Fruit fly (Drosophila melanogaster) whole organism, embryonic: Measurements from ENCODE around the gene CG15142.

ENCODE experiments used
- Atf3 ChIP-seq: fragments of 200-800 bp; sonication (Bioruptor generic); optimal IDR thresholded peaks from 3 replicates; lab custom pipeline; 2016; ENCODE audit warnings: missing biosample characterization, missing genetic modification characterization
- Bteb2 ChIP-seq: fragments of 200-800 bp; sonication (Bioruptor generic); optimal IDR thresholded peaks from 2 replicates; lab custom pipeline; 2016; ENCODE audit warnings: missing biosample characterization, missing genetic modification characterization
- CG10147 ChIP-seq: fragments of 200-800 bp; sonication (Bioruptor generic); optimal IDR thresholded peaks from 2 replicates; lab custom pipeline; 2019; ENCODE audit warnings: missing biosample characterization, mild to moderate bottlenecking, missing genetic modification characterization, moderate library complexity
- CG11456 ChIP-seq: fragments of 200-800 bp; sonication (Bioruptor generic); IDR thresholded peaks from 3 replicates; pipeline ENCODE4 v1.3.6; 2022; ENCODE audit warnings: missing biosample characterization, missing genetic modification characterization
- CG13123 ChIP-seq: fragments of 200-800 bp; sonication (Bioruptor generic); optimal IDR thresholded peaks from 2 replicates; lab custom pipeline; 2016; ENCODE audit warnings: missing biosample characterization, missing genetic modification characterization
- CG1647 ChIP-seq: fragments of 200-800 bp; sonication (Bioruptor generic); optimal IDR thresholded peaks from 3 replicates; lab custom pipeline; 2016; ENCODE audit warnings: missing biosample characterization, missing genetic modification characterization
- CG16863 ChIP-seq: fragments of 200-800 bp; sonication (Bioruptor generic); optimal IDR thresholded peaks from 3 replicates; lab custom pipeline; 2016; ENCODE audit warnings: missing biosample characterization, missing genetic modification characterization
- CG17328 ChIP-seq: fragments of 200-800 bp; sonication (Bioruptor generic); IDR thresholded peaks from 2 replicates; pipeline ENCODE4 v1.3.6; 2022; ENCODE audit warnings: missing biosample characterization, missing genetic modification characterization
- CG17359 ChIP-seq: fragments of 200-800 bp; sonication (Bioruptor generic); optimal IDR thresholded peaks from 3 replicates; lab custom pipeline; 2018; ENCODE audit warnings: missing biosample characterization, mild to moderate bottlenecking, missing genetic modification characterization, moderate library complexity
- CG17385 ChIP-seq: fragments of 200-800 bp; sonication (Bioruptor generic); optimal IDR thresholded peaks from 3 replicates; lab custom pipeline; 2018; ENCODE audit warnings: missing biosample characterization, mild to moderate bottlenecking, missing genetic modification characterization
- CG31441 ChIP-seq: fragments of 200-800 bp; sonication (Bioruptor generic); IDR thresholded peaks from 2 replicates; pipeline ENCODE4 v1.3.6; 2022; ENCODE audit warnings: missing biosample characterization, missing genetic modification characterization
- CG34376 ChIP-seq: fragments of 200-800 bp; sonication (Bioruptor generic); optimal IDR thresholded peaks from 2 replicates; lab custom pipeline; 2018; ENCODE audit warnings: missing biosample characterization, mild to moderate bottlenecking, missing genetic modification characterization
- CG34422 ChIP-seq: fragments of 200-800 bp; sonication (Bioruptor generic); IDR thresholded peaks from 3 replicates; pipeline ENCODE4 v1.3.6; 2022; ENCODE audit warnings: missing biosample characterization, missing genetic modification characterization
- CG3847 ChIP-seq: fragments of 200-800 bp; sonication (Bioruptor generic); IDR thresholded peaks from 2 replicates; pipeline ENCODE4 v1.3.6; 2022; ENCODE audit warnings: missing biosample characterization, missing genetic modification characterization
- CG4328 ChIP-seq: fragments of 200-800 bp; sonication (Bioruptor generic); optimal IDR thresholded peaks from 3 replicates; lab custom pipeline; 2017; ENCODE audit warnings: missing biosample characterization, missing genetic modification reagents, missing genetic modification characterization
- CG4404 ChIP-seq: fragments of 200-800 bp; sonication (Bioruptor generic); IDR thresholded peaks from 2 replicates; pipeline ENCODE4 v1.3.6; 2022; ENCODE audit warnings: missing biosample characterization, missing genetic modification characterization
- CG6175 ChIP-seq: fragments of 200-800 bp; sonication (Bioruptor generic); IDR thresholded peaks from 3 replicates; pipeline ENCODE4 v1.3.6; 2022; ENCODE audit warnings: missing biosample characterization, missing genetic modification characterization
- CG6791 ChIP-seq: fragments of 200-800 bp; sonication (Bioruptor generic); IDR thresholded peaks from 3 replicates; pipeline ENCODE4 v1.3.6; 2022; ENCODE audit warnings: missing biosample characterization, missing genetic modification characterization; ENCODE audit not compliant: partially characterized antibody
- CG7556 ChIP-seq: fragments of 200-800 bp; sonication (Bioruptor generic); optimal IDR thresholded peaks from 2 replicates; lab custom pipeline; 2017; ENCODE audit warnings: missing biosample characterization, mild to moderate bottlenecking, missing genetic modification characterization
- CG7987 ChIP-seq: fragments of 200-800 bp; sonication (Bioruptor generic); optimal IDR thresholded peaks from 2 replicates; lab custom pipeline; 2018; ENCODE audit warnings: missing biosample characterization, mild to moderate bottlenecking, missing genetic modification characterization, moderate library complexity
- CG8388 ChIP-seq: fragments of 200-800 bp; sonication (Bioruptor generic); optimal IDR thresholded peaks from 2 replicates; lab custom pipeline; 2019; ENCODE audit warnings: missing biosample characterization, mild to moderate bottlenecking, missing genetic modification characterization, moderate library complexity
- CG9609 ChIP-seq: fragments of 200-800 bp; sonication (Bioruptor generic); optimal IDR thresholded peaks from 3 replicates; lab custom pipeline; 2016; ENCODE audit warnings: missing biosample characterization, missing genetic modification characterization
- CG9727 ChIP-seq: fragments of 200-800 bp; sonication (Bioruptor generic); optimal IDR thresholded peaks from 3 replicates; lab custom pipeline; 2017; ENCODE audit warnings: missing biosample characterization, mild to moderate bottlenecking, missing genetic modification characterization
- CG9876 ChIP-seq: fragments of 200-800 bp; sonication (Bioruptor generic); optimal IDR thresholded peaks from 2 replicates; lab custom pipeline; 2016; ENCODE audit warnings: missing biosample characterization, missing genetic modification characterization
- Dp ChIP-seq: fragments of 200-800 bp; sonication (Bioruptor generic); optimal IDR thresholded peaks from 2 replicates; lab custom pipeline; 2018; ENCODE audit warnings: missing biosample characterization, mild to moderate bottlenecking, missing genetic modification characterization, moderate library complexity
- Dref ChIP-seq: fragments of 200-800 bp; sonication (Bioruptor generic); IDR thresholded peaks from 2 replicates; pipeline ENCODE4 v1.3.6; 2022; ENCODE audit warnings: missing biosample characterization, missing genetic modification characterization
- ERR ChIP-seq: fragments of 200-800 bp; sonication (Bioruptor generic); optimal IDR thresholded peaks from 2 replicates; lab custom pipeline; 2016; ENCODE audit warnings: missing biosample characterization, missing genetic modification characterization
- Gug ChIP-seq: fragments of 200-800 bp; sonication (Bioruptor generic); IDR thresholded peaks from 4 replicates; pipeline ENCODE4 v1.3.6; 2022; ENCODE audit warnings: missing biosample characterization, missing genetic modification characterization
- HLH54F ChIP-seq: fragments of 200-800 bp; sonication (Bioruptor generic); optimal IDR thresholded peaks from 3 replicates; lab custom pipeline; 2016; ENCODE audit warnings: missing biosample characterization, missing genetic modification characterization
- MBD-R2 ChIP-seq: fragments of 200-800 bp; sonication (Bioruptor generic); IDR thresholded peaks from 2 replicates; pipeline ENCODE4 v1.3.6; 2022; ENCODE audit warnings: missing biosample characterization, missing genetic modification characterization
- MESR4 ChIP-seq: fragments of 200-800 bp; sonication (Bioruptor generic); optimal IDR thresholded peaks from 2 replicates; lab custom pipeline; 2018; ENCODE audit warnings: missing biosample characterization, mild to moderate bottlenecking, missing genetic modification characterization, moderate library complexity
- Ptx1 ChIP-seq: fragments of 200-800 bp; sonication (Bioruptor generic); IDR thresholded peaks from 2 replicates; pipeline ENCODE4 v1.3.6; 2022; ENCODE audit warnings: missing biosample characterization, missing genetic modification characterization
- Trl ChIP-seq, 3 experiments: fragments of >200 bp in 2 of 3; fragments of 200-800 bp in 1 of 3; sonication (Bioruptor generic) in 1 of 3; optimal IDR thresholded peaks; 2 replicates in 1 of 3; 3 replicates in 2 of 3; lab custom pipeline; 2016 to 2017; ENCODE audit warnings: missing biosample characterization in 1 of 3, missing genetic modification characterization in 1 of 3
- amos ChIP-seq: fragments of 200-800 bp; sonication (Bioruptor generic); IDR thresholded peaks from 2 replicates; pipeline ENCODE4 v1.3.6; 2022; ENCODE audit warnings: missing biosample characterization, missing genetic modification characterization; ENCODE audit not compliant: partially characterized antibody
- aop ChIP-seq: fragments of 200-800 bp; sonication (Bioruptor generic); IDR thresholded peaks from 2 replicates; pipeline ENCODE4 v1.3.6; 2022; ENCODE audit warnings: missing biosample characterization, missing genetic modification characterization
- ase ChIP-seq: fragments of 200-800 bp; sonication (Bioruptor generic); IDR thresholded peaks from 3 replicates; pipeline ENCODE4 v1.3.6; 2022; ENCODE audit warnings: missing biosample characterization, missing genetic modification characterization
- bsh ChIP-seq, 2 experiments: fragments of 200-800 bp; sonication (Bioruptor generic); optimal IDR thresholded peaks; 2 replicates each; lab custom pipeline; 2017 to 2018; ENCODE audit warnings: mild to moderate bottlenecking in 2 of 2, missing biosample characterization in 2 of 2, missing genetic modification characterization in 2 of 2, moderate library complexity in 1 of 2
- chif ChIP-seq, 2 experiments: fragments of 200-800 bp; sonication (Bioruptor generic); optimal IDR thresholded peaks; 3 replicates each; lab custom pipeline; 2016; ENCODE audit warnings: missing biosample characterization in 2 of 2, missing genetic modification characterization in 2 of 2
- crol ChIP-seq: fragments of 200-800 bp; sonication (Bioruptor generic); IDR thresholded peaks from 2 replicates; pipeline ENCODE4 v1.3.6; 2022; ENCODE audit warnings: missing biosample characterization, missing genetic modification characterization
- ems ChIP-seq: fragments of 200-800 bp; sonication (Bioruptor generic); optimal IDR thresholded peaks from 3 replicates; lab custom pipeline; 2016; ENCODE audit warnings: missing biosample characterization, missing genetic modification characterization
- en ChIP-seq: fragments of 200-800 bp; sonication (Bioruptor generic); optimal IDR thresholded peaks from 2 replicates; lab custom pipeline; 2016; ENCODE audit warnings: missing biosample characterization, missing genetic modification characterization
- gsb ChIP-seq: fragments of 200-800 bp; sonication (Bioruptor generic); IDR thresholded peaks from 2 replicates; pipeline ENCODE4 v1.3.6; 2022; ENCODE audit warnings: missing biosample characterization, missing genetic modification characterization
- hth ChIP-seq: fragments of >200 bp; optimal IDR thresholded peaks from 2 replicates; lab custom pipeline; 2017; ENCODE audit warnings: inconsistent platforms
- inv ChIP-seq: fragments of 200-800 bp; sonication (Bioruptor generic); IDR thresholded peaks from 2 replicates; pipeline ENCODE4 v1.3.6; 2022; ENCODE audit warnings: missing biosample characterization, missing genetic modification characterization; ENCODE audit not compliant: partially characterized antibody
- kay ChIP-seq: fragments of 200-800 bp; sonication (Bioruptor generic); optimal IDR thresholded peaks from 2 replicates; lab custom pipeline; 2016; ENCODE audit warnings: missing biosample characterization, missing genetic modification characterization
- odd ChIP-seq: fragments of 200-800 bp; sonication (Bioruptor generic); optimal IDR thresholded peaks from 2 replicates; lab custom pipeline; 2017; ENCODE audit warnings: missing biosample characterization, mild to moderate bottlenecking, missing genetic modification characterization
- pb ChIP-seq: fragments of 200-800 bp; sonication (Bioruptor generic); optimal IDR thresholded peaks from 3 replicates; lab custom pipeline; 2016; ENCODE audit warnings: missing biosample characterization, missing genetic modification characterization
- tna ChIP-seq: fragments of 200-800 bp; sonication (Bioruptor generic); IDR thresholded peaks from 2 replicates; pipeline ENCODE4 v1.3.6; 2022; ENCODE audit warnings: missing biosample characterization, missing genetic modification characterization; ENCODE audit not compliant: partially characterized antibody
- zen2 ChIP-seq: fragments of 200-800 bp; sonication (Bioruptor generic); IDR thresholded peaks from 3 replicates; pipeline ENCODE4 v1.3.6; 2022; ENCODE audit warnings: missing biosample characterization, missing genetic modification characterization; ENCODE audit not compliant: partially characterized antibody

The CG15142 gene

dm6 chr2L:17449608-17450504 lies 48.8 kb downstream of the CG15142 start, which contains the start of gene dl (continued):
- TF ChIP-seq Dref (GFP tag; lab: Robert Waterston, UW) (no peak), MESR4 (no peak), CG17359 (no peak), CG4328 (GFP tag; lab: Kevin White, UChicago) (no peak), CG3847 (GFP tag; lab: Robert Waterston, UW) (no peak), Trl (optimal IDR thresholded peaks at IDR 0.05; lab: Kevin White, UChicago) (peak; percentile 66 to 83), Trl (GFP tag; optimal IDR thresholded peaks at IDR 0.05; lab: Kevin White, UChicago) (no peak), CG9609 (GFP tag; lab: Kevin White, UChicago) (no peak), CG7556 (GFP tag; lab: Kevin White, UChicago) (no peak), ERR (GFP tag; lab: Kevin White, UChicago) (peak; percentile 1), CG10147 (GFP tag; lab: Kevin White, UChicago) (no peak), en (GFP tag; lab: Kevin White, UChicago) (no peak), crol (GFP tag; lab: Robert Waterston, UW) (no peak), inv (no peak), ems (GFP tag; lab: Kevin White, UChicago) (no peak), CG1647 (no peak), CG34376 (GFP tag; lab: Kevin White, UChicago) (peak; percentile 46), CG4404 (no peak), amos (GFP tag; lab: Robert Waterston, UW) (no peak; the same call in 1 of the 2 replicates), aop (no peak), HLH54F (no peak), bsh (GFP tag; optimal IDR thresholded peaks at IDR 0.05; lab: Kevin White, UChicago) (peak; percentile 2 to 43), Ptx1 (GFP tag; lab: Robert Waterston, UW) (peak; percentile 20; the same call in 1 of the 2 replicates), CG17328 (GFP tag; lab: Robert Waterston, UW) (no peak), chif (GFP tag; optimal IDR thresholded peaks at IDR 0.05; lab: Kevin White, UChicago) (no peak), zen2 (GFP tag; lab: Robert Waterston, UW) (peak; percentile 17; the same call in 1 of the 3 replicates), CG31441 (GFP tag; lab: Robert Waterston, UW) (no peak), ase (GFP tag; lab: Robert Waterston, UW) (no peak), Bteb2 (GFP tag; lab: Kevin White, UChicago) (no peak), tna (GFP tag; lab: Robert Waterston, UW) (no peak), Dp (GFP tag; lab: Kevin White, UChicago) (peak; percentile 27), CG9876 (GFP tag; lab: Kevin White, UChicago) (no peak), kay (GFP tag; lab: Kevin White, UChicago) (no peak), CG17385 (GFP tag; lab: Kevin White, UChicago) (no peak), CG6175 (GFP tag; lab: Robert Waterston, UW) (0 out of 3 replicates have a peak, but pooled peaks have one; percentile 53), hth (lab: Kevin White, UChicago) (no peak), CG34422 (GFP tag; lab: Robert Waterston, UW) (peak; percentile 18; the same call in 1 of the 3 replicates), CG16863 (no peak), CG11456 (0 out of 3 replicates have a peak, but pooled peaks have one; percentile 7), odd (GFP tag; lab: Kevin White, UChicago) (no peak), CG6791 (GFP tag; lab: Robert Waterston, UW) (no peak), CG9727 (GFP tag; lab: Kevin White, UChicago) (no peak), CG13123 (GFP tag; lab: Kevin White, UChicago) (no peak), Gug (GFP tag; lab: Robert Waterston, UW) (no peak), MBD-R2 (GFP tag; lab: Robert Waterston, UW) (no peak), CG8388 (GFP tag; lab: Kevin White, UChicago) (no peak), CG7987 (GFP tag; lab: Kevin White, UChicago) (no peak), pb (GFP tag; lab: Kevin White, UChicago) (no peak), gsb (no peak), Atf3 (no peak)
